Fruit fly (Drosophila melanogaster): ENCODE data around the gene Cow.

Gene Cow

DNA sequence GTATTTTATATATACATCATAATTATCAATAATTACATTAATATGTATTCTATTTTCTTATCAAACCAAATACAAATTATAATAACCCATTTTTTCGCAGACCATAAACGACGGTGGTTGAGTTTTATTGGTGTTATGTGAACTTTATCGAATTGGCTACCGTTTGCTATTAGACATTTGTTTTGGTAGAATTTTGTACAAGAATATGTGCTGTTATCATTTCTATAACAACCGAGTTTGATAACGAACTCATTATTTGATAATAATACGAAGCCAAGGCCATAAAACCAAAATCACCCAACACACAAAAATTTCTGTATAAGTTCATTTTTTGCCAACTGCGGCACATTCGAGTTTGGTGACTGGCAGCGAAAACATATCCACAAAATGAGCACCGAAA is 17.2 kb downstream of the Cow start, which contains the start of gene CG17109:
CG17109 (plus strand) TSS at position 345 of the 400 bp plus-strand sequence.
- peak; percentile 73 for TF ChIP-seq vri (GFP tag; optimal IDR thresholded peaks at IDR 0.05)
- TF ChIP-seq fd85E (GFP tag; optimal IDR thresholded peaks at IDR 0.05), result no peak

DNA sequence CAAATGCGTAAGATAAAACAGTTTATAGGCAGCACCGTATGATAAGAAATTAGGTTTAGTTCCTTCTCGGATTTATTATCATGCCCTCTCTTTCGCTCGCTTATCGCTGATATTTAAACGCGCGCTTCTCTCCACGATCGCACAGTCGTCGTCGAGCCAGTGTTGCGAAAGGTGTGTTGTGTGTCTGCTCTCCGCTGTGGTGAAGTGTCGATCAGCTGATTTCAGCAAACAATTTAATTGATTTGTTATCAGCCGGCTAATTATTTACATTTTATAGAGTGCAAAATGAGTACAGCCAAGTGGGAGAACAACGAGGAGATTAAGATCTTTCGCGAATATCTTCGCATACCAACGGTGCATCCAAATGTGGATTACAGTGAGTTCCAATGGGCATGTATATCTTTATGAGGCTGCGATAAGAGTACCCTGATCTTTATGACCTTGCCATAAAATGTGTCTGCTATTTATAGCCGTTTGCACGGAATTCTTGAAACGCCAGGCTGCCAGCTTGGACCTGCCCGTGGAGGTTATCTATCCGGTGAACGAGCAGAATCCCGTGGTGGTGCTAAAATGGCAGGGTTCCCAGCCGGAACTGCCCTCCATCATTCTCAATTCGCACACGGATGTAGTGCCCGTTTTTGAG is 20.8 kb downstream of the Cow start, which contains the start of the genes CG17110 and CG6726:
CG17110 (plus strand) TSS at position 139 of the 643 bp plus-strand sequence.
CG6726 (plus strand) TSS at position 139 of the 643 bp plus-strand sequence.
- TF ChIP-seq svp (GFP tag) (peak; percentile 97), vri (GFP tag; optimal IDR thresholded peaks at IDR 0.05) (peak; percentile 30), CG10631 (GFP tag; optimal IDR thresholded peaks at IDR 0.05) (no peak), CG1621 (tag; optimal IDR thresholded peaks at IDR 0.05) (no peak), lz (GFP tag; optimal IDR thresholded peaks at IDR 0.05) (no peak), net (GFP tag; optimal IDR thresholded peaks at IDR 0.05) (no peak), CG3919 (GFP tag; optimal IDR thresholded peaks at IDR 0.05) (no peak), spab (GFP tag; optimal IDR thresholded peaks at IDR 0.05) (no peak), dsx (GFP tag; optimal IDR thresholded peaks at IDR 0.05; ENCODE audit: poor library complexity, severe bottlenecking) (no peak), CG6276 (GFP tag; optimal IDR thresholded peaks at IDR 0.05) (peak; percentile 4), salr (GFP tag; optimal IDR thresholded peaks at IDR 0.05) (no peak), fkh (GFP tag; optimal IDR thresholded peaks at IDR 0.05) (peak; percentile 72), dac (GFP tag; optimal IDR thresholded peaks at IDR 0.05) (no peak)

DNA sequence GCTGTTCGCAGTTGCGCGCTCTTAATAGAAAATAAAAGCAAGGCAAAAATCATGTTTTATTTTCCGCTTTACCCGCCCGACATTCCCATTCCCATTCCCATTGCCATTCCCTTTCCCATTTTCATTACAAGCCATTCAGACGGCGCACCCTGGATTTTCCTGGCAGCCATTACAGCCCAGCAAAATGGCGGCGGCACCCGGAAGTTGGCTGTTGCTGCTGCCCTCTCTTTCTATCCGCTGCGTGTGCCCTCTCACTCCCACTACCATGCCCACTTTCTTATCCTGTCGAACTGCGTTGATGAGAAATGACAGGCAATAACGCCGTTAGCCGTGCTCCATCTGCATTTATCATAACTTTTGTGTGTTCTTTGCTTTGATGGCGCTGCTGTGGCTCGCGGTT is 24.3 kb downstream of the Cow start:
- TF ChIP-seq Ets96B (tag; optimal IDR thresholded peaks at IDR 0.05) (no peak), net (GFP tag; optimal IDR thresholded peaks at IDR 0.05) (no peak), topi (GFP tag; optimal IDR thresholded peaks at IDR 0.05) (no peak), CG10669 (GFP tag; optimal IDR thresholded peaks at IDR 0.05) (no peak), CG8632 (GFP tag; optimal IDR thresholded peaks at IDR 0.05) (no peak), CG6163 (GFP tag; IDR thresholded peaks at IDR 0.05) (no peak), CG11762 (GFP tag; optimal IDR thresholded peaks at IDR 0.05; ENCODE audit: insufficient read depth) (no peak), CG16779 (tag; optimal IDR thresholded peaks at IDR 0.05) (no peak), achi (GFP tag; optimal IDR thresholded peaks at IDR 0.05) (no peak), Sox15 (GFP tag; optimal IDR thresholded peaks at IDR 0.05) (no peak), spab (GFP tag; optimal IDR thresholded peaks at IDR 0.05) (no peak), OdsH (GFP tag; optimal IDR thresholded peaks at IDR 0.05) (no peak), CG31627 (GFP tag; optimal IDR thresholded peaks at IDR 0.05) (no peak), vri (GFP tag; optimal IDR thresholded peaks at IDR 0.05) (no peak), Sox14 (GFP tag; optimal IDR thresholded peaks at IDR 0.05) (no peak), salr (GFP tag; optimal IDR thresholded peaks at IDR 0.05) (no peak), CG4318 (GFP tag; optimal IDR thresholded peaks at IDR 0.05) (no peak), Smox (GFP tag; optimal IDR thresholded peaks at IDR 0.05) (no peak), Ets21C (GFP tag; optimal IDR thresholded peaks at IDR 0.05) (no peak)

DNA sequence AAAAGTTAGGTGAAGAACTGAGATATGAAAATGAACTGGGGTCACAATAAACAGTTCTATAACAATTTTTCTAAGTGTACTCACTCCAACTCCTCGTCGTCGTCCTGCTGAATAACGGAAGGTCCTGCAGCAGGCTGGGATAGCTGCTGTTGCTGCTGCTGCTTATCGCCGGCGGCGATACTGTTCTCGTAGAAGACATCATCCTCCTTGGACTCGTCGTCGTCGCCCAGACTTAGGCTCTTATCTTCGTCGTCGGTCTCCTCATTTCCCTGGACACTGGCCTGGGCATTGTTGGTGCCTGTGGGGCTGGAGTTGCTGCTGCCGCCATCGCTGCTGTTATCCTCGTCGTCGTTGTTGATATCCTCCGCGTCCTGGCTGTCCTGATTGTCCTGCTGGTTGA is 31.3 kb downstream of the Cow start:
- TF ChIP-seq CG31627 (GFP tag; optimal IDR thresholded peaks at IDR 0.05) (no peak), svp (GFP tag) (peak; percentile 45), CG6854 (GFP tag; optimal IDR thresholded peaks at IDR 0.05) (no peak), Sox102F (GFP tag; optimal IDR thresholded peaks at IDR 0.05) (no peak), acj6 (GFP tag; optimal IDR thresholded peaks at IDR 0.05) (no peak)

DNA sequence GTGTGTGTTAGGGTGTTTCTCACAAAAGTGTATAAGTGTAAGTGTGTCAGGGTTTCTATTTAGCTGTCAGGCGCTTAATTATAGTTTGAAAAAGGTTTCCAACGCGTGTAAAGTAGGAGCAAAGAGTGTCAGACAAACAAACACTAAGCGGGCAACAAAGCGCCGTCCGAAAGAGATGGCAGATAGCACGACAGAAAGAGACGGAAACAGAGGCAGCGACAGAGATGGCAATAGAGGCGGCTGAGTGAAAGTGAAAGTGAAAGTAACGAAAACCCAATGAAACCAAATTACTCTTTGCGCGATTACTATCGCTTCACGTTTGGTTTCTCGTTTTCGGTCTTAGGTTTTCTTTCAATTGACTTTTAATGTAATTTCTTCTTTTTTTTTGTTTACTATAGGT is 38.0 kb downstream of the Cow start:
- TF ChIP-seq Met (GFP tag; optimal IDR thresholded peaks at IDR 0.05), result no peak
- TF ChIP-seq CG31627 (GFP tag; optimal IDR thresholded peaks at IDR 0.05), result no peak
- TF ChIP-seq salr (GFP tag; optimal IDR thresholded peaks at IDR 0.05), result no peak
- no peak for TF ChIP-seq Eip78C (GFP tag)
- no peak for TF ChIP-seq Sox14 (GFP tag; optimal IDR thresholded peaks at IDR 0.05)
- TF ChIP-seq Smox (GFP tag; optimal IDR thresholded peaks at IDR 0.05), result no peak
- no peak for TF ChIP-seq acj6 (GFP tag; optimal IDR thresholded peaks at IDR 0.05)
- no peak for TF ChIP-seq ss (GFP tag; optimal IDR thresholded peaks at IDR 0.05)
- no peak for TF ChIP-seq CG11294 (GFP tag; IDR thresholded peaks at IDR 0.05)
- no peak for TF ChIP-seq achi (GFP tag; optimal IDR thresholded peaks at IDR 0.05)

Data from whole organism, prepupa.